Worm (Caenorhabditis elegans) whole organism, L4 larva: Measurements from ENCODE around the gene F53A9.1.
A peak's percentile ranks its signal among the peaks of the same experiment; 100 is the strongest.

Source experiments
- F26F4.8 ChIP-seq: fragments of 200-800 bp; sonication (Bioruptor generic); conservative IDR thresholded peaks from 2 replicates; pipeline ENCODE4 v1.3.6; 2022; ENCODE audit warnings: missing genetic modification characterization, missing compliant biosample characterization
- F49E8.2 ChIP-seq: sonication (generic microtip); optimal IDR thresholded peaks from 2 replicates; lab custom pipeline; 2016; ENCODE audit warnings: missing compliant biosample characterization, mild to moderate bottlenecking, missing genetic modification characterization, borderline replicate concordance
- T20F7.1 ChIP-seq: fragments of 200-800 bp; sonication (Bioruptor generic); optimal IDR thresholded peaks from 2 replicates; lab custom pipeline; 2018; ENCODE audit warnings: mild to moderate bottlenecking, missing genetic modification characterization, missing compliant biosample characterization
- Y105C5A.15 ChIP-seq: fragments of 200-800 bp; sonication (Bioruptor generic); IDR thresholded peaks from 2 replicates; pipeline ENCODE4 v1.3.6; 2022; ENCODE audit warnings: missing genetic modification characterization, missing compliant biosample characterization
- Y75B8A.6 ChIP-seq: fragments of 200-800 bp; sonication (Bioruptor generic); IDR thresholded peaks from 2 replicates; pipeline ENCODE4 v1.3.6; 2022; ENCODE audit warnings: missing genetic modification reagents, missing genetic modification characterization, missing compliant biosample characterization
- ZK546.5 ChIP-seq, 2 experiments: sonication (generic microtip); optimal IDR thresholded peaks; 2 replicates each; lab custom pipeline; 2017; ENCODE audit warnings: missing biosample characterization in 2 of 2, missing genetic modification characterization in 2 of 2
- aha-1 ChIP-seq: fragments of 150-350 bp; peaks from one replicate; lab custom pipeline; 2014; ENCODE audit warnings: missing biosample characterization, missing genetic modification characterization
- aly-2 ChIP-seq: sonication (generic microtip); optimal IDR thresholded peaks from 2 replicates; lab custom pipeline; 2018; ENCODE audit warnings: missing biosample characterization, missing genetic modification characterization
- ceh-32 ChIP-seq: sonication (generic microtip); optimal IDR thresholded peaks from 2 replicates; lab custom pipeline; 2016; ENCODE audit warnings: mild to moderate bottlenecking, missing genetic modification characterization, missing compliant biosample characterization; ENCODE audit not compliant: poor library complexity
- ceh-62 ChIP-seq: sonication (generic microtip); optimal IDR thresholded peaks from 2 replicates; lab custom pipeline; 2017; ENCODE audit warnings: missing biosample characterization, missing genetic modification characterization
- ctbp-1 ChIP-seq: fragments of 200-800 bp; sonication (Bioruptor generic); IDR thresholded peaks from 2 replicates; pipeline ENCODE4 v1.3.6; 2022; ENCODE audit warnings: missing genetic modification reagents, missing genetic modification characterization, missing compliant biosample characterization
- daf-12 ChIP-seq: fragments of 150-350 bp; optimal IDR thresholded peaks from 2 replicates; lab custom pipeline; 2014; ENCODE audit warnings: missing biosample characterization, missing genetic modification reagents, missing genetic modification characterization
- daf-16 ChIP-seq, 3 experiments: sonication (generic microtip); optimal IDR thresholded peaks; 2 replicates each; lab custom pipeline; 2016 to 2017; ENCODE audit warnings: missing genetic modification characterization in 3 of 3, missing genetic modification reagents in 3 of 3, mild to moderate bottlenecking in 2 of 3, missing compliant biosample characterization in 2 of 3, missing biosample characterization in 1 of 3, moderate library complexity in 1 of 3
- daf-19 ChIP-seq: fragments of 200-800 bp; sonication (Bioruptor generic); conservative IDR thresholded peaks from 2 replicates; pipeline ENCODE4 v1.3.6; 2022; ENCODE audit warnings: missing genetic modification characterization, missing compliant biosample characterization
- dmd-6 ChIP-seq: fragments of 200-800 bp; sonication (Bioruptor generic); IDR thresholded peaks from 2 replicates; pipeline ENCODE4 v1.3.6; 2022; ENCODE audit warnings: missing genetic modification reagents, missing genetic modification characterization, missing compliant biosample characterization
- dmd-9 ChIP-seq: fragments of 200-800 bp; sonication (Bioruptor generic); IDR thresholded peaks from 2 replicates; pipeline ENCODE4 v1.3.6; 2022; ENCODE audit warnings: missing genetic modification reagents, missing genetic modification characterization, missing compliant biosample characterization
- duxl-1 ChIP-seq: sonication (generic microtip); optimal IDR thresholded peaks from 2 replicates; lab custom pipeline; 2016; ENCODE audit warnings: mild to moderate bottlenecking, missing genetic modification characterization, moderate library complexity, missing compliant biosample characterization; ENCODE audit not compliant: poor library complexity
- dve-1 ChIP-seq: sonication (generic microtip); optimal IDR thresholded peaks from 2 replicates; lab custom pipeline; 2017; ENCODE audit warnings: antibody characterized with exemption, mild to moderate bottlenecking, missing genetic modification characterization, missing compliant biosample characterization; ENCODE audit not compliant: insufficient read depth
- egl-27 ChIP-seq: sonication (generic microtip); optimal IDR thresholded peaks from 3 replicates; lab custom pipeline; 2017; ENCODE audit warnings: missing biosample characterization, missing genetic modification reagents, missing genetic modification characterization
- egl-43 ChIP-seq: fragments of 200-800 bp; sonication (Bioruptor generic); IDR thresholded peaks from 2 replicates; pipeline ENCODE4 v1.3.6; 2022; ENCODE audit warnings: missing genetic modification reagents, missing genetic modification characterization, missing compliant biosample characterization
- fkh-10 ChIP-seq: fragments of 150-350 bp; optimal IDR thresholded peaks from 2 replicates; lab custom pipeline; 2014; ENCODE audit warnings: missing biosample characterization, missing genetic modification reagents, missing genetic modification characterization
- jun-1 ChIP-seq: fragments of 150-350 bp; optimal IDR thresholded peaks from 2 replicates; lab custom pipeline; 2014; ENCODE audit warnings: missing biosample characterization, missing genetic modification reagents, missing genetic modification characterization
- lin-1 ChIP-seq: fragments of 200-800 bp; sonication (Bioruptor generic); IDR thresholded peaks from 2 replicates; pipeline ENCODE4 v1.3.6; 2022; ENCODE audit warnings: missing genetic modification reagents, missing genetic modification characterization, missing compliant biosample characterization
- lin-15B ChIP-seq: fragments of 150-350 bp; sonication (generic microtip); optimal IDR thresholded peaks from 3 replicates; lab custom pipeline; 2014; ENCODE audit warnings: missing biosample characterization, missing genetic modification characterization
- lir-3 ChIP-seq: sonication (generic microtip); optimal IDR thresholded peaks from 2 replicates; lab custom pipeline; 2016; ENCODE audit warnings: mild to moderate bottlenecking, missing genetic modification characterization, missing compliant biosample characterization
- lsy-2 ChIP-seq, 2 experiments: fragments of 150-350 bp in 1 of 2; sonication (generic microtip) in 1 of 2; optimal IDR thresholded peaks; 2 replicates each; lab custom pipeline; 2014 to 2017; ENCODE audit warnings: missing biosample characterization in 2 of 2, missing genetic modification characterization in 2 of 2
- madf-5 ChIP-seq, 2 experiments: fragments of 200-800 bp; sonication (Bioruptor generic); IDR thresholded peaks; 2 replicates each; pipeline ENCODE4 v1.3.6; 2022; ENCODE audit warnings: missing compliant biosample characterization in 2 of 2, missing genetic modification characterization in 2 of 2
- mdl-1 ChIP-seq, 2 experiments: fragments of 150-350 bp in 1 of 2; sonication (generic microtip) in 1 of 2; optimal IDR thresholded peaks; 2 replicates each; lab custom pipeline; 2014 to 2017; ENCODE audit warnings: missing biosample characterization in 2 of 2, missing genetic modification characterization in 2 of 2
- mep-1 ChIP-seq: fragments of 150-350 bp; sonication (generic microtip); optimal IDR thresholded peaks from 3 replicates; lab custom pipeline; 2014; ENCODE audit warnings: missing biosample characterization, missing genetic modification characterization
- mes-2 ChIP-seq: sonication (generic microtip); optimal IDR thresholded peaks from 2 replicates; lab custom pipeline; 2016; ENCODE audit warnings: missing genotype, mild to moderate bottlenecking, missing genetic modification characterization, missing compliant biosample characterization; ENCODE audit not compliant: poor library complexity, severe bottlenecking
- nhr-25 ChIP-seq: sonication (generic microtip); optimal IDR thresholded peaks from 2 replicates; lab custom pipeline; 2017; ENCODE audit warnings: missing genetic modification characterization, mild to moderate bottlenecking, missing compliant biosample characterization, antibody characterized with exemption, moderate library complexity, borderline replicate concordance; ENCODE audit not compliant: insufficient read depth
- nhr-41 ChIP-seq: fragments of 200-800 bp; sonication (Bioruptor generic); IDR thresholded peaks from 2 replicates; pipeline ENCODE4 v1.3.6; 2022; ENCODE audit warnings: missing genetic modification reagents, missing genetic modification characterization, missing compliant biosample characterization
- nhr-48 ChIP-seq: sonication (generic microtip); optimal IDR thresholded peaks from 2 replicates; lab custom pipeline; 2016; ENCODE audit warnings: mild to moderate bottlenecking, missing genetic modification characterization, missing compliant biosample characterization
- nhr-6 ChIP-seq: fragments of 150-350 bp; optimal IDR thresholded peaks from 2 replicates; lab custom pipeline; 2014; ENCODE audit warnings: missing biosample characterization, missing genetic modification characterization
- nhr-76 ChIP-seq: fragments of 150-350 bp; optimal IDR thresholded peaks from 2 replicates; lab custom pipeline; 2014; ENCODE audit warnings: missing biosample characterization, missing genetic modification characterization
- pha-4 ChIP-seq, 2 experiments: fragments of 150-350 bp in 1 of 2; fragments of 200-800 bp in 1 of 2; sonication (Bioruptor generic) in 1 of 2; IDR thresholded peaks in 1 of 2; optimal IDR thresholded peaks in 1 of 2; 2 replicates each; pipeline versions ENCODE4 v1.3.6 to Lab custom; 2014 to 2022; ENCODE audit warnings: missing genetic modification characterization in 2 of 2, missing genetic modification reagents in 2 of 2, missing biosample characterization in 1 of 2, missing compliant biosample characterization in 1 of 2
- php-3 ChIP-seq: fragments of 200-800 bp; sonication (Bioruptor generic); IDR thresholded peaks from 2 replicates; pipeline ENCODE4 v1.3.6; 2022; ENCODE audit warnings: missing genetic modification reagents, missing genetic modification characterization, missing compliant biosample characterization
- rbr-2 ChIP-seq: sonication (generic microtip); optimal IDR thresholded peaks from 2 replicates; lab custom pipeline; 2016; ENCODE audit warnings: missing genotype, missing genetic modification characterization, missing compliant biosample characterization
- set-16 ChIP-seq: fragments of 200-800 bp; sonication (Bioruptor generic); IDR thresholded peaks from 2 replicates; pipeline ENCODE4 v1.3.6; 2022; ENCODE audit warnings: missing genetic modification reagents, missing genetic modification characterization, missing compliant biosample characterization
- spr-1 ChIP-seq: sonication (generic microtip); optimal IDR thresholded peaks from 2 replicates; lab custom pipeline; 2016; ENCODE audit warnings: mild to moderate bottlenecking, missing genetic modification characterization, missing compliant biosample characterization
- unc-130 ChIP-seq: sonication (generic microtip); optimal IDR thresholded peaks from 2 replicates; lab custom pipeline; 2016; ENCODE audit warnings: missing genetic modification reagents, missing genetic modification characterization, missing compliant biosample characterization
- unc-39 ChIP-seq: sonication (generic microtip); optimal IDR thresholded peaks from 2 replicates; lab custom pipeline; 2017; ENCODE audit warnings: missing biosample characterization, missing genetic modification characterization
- unc-62 ChIP-seq, 3 experiments: fragments of 150-350 bp in 1 of 3; sonication (generic microtip); optimal IDR thresholded peaks in 2 of 3; peaks in 1 of 3; 1 replicate in 1 of 3; 2 replicates in 2 of 3; lab custom pipeline; 2014 to 2017; ENCODE audit warnings: missing biosample characterization in 3 of 3, missing genetic modification characterization in 3 of 3, missing genetic modification reagents in 3 of 3, missing genotype in 1 of 3
- zip-2 ChIP-seq: fragments of 150-350 bp; optimal IDR thresholded peaks from 2 replicates; lab custom pipeline; 2014; ENCODE audit warnings: missing biosample characterization, missing genetic modification characterization
- ztf-11 ChIP-seq: fragments of 150-350 bp; optimal IDR thresholded peaks from 2 replicates; lab custom pipeline; 2014; ENCODE audit warnings: missing biosample characterization, missing genetic modification characterization
- ztf-7 ChIP-seq: fragments of 150-350 bp; optimal IDR thresholded peaks from 2 replicates; lab custom pipeline; 2014; ENCODE audit warnings: missing biosample characterization, missing genetic modification characterization

F53A9.1 gene

ce11 chrX:8713754-8714295 lies 2.4 kb downstream of the F53A9.1 start, which contains the start of gene F53A9.6 (continued):
- no peak for TF ChIP-seq ztf-11
- no peak for TF ChIP-seq nhr-25
- no peak for TF ChIP-seq lsy-2 (tag; optimal IDR thresholded peaks at IDR 0.05; lab: Kevin White, UChicago)
- TF ChIP-seq unc-39 (tag; lab: Kevin White, UChicago), result no peak
- no peak for TF ChIP-seq ceh-62
- no peak for TF ChIP-seq mdl-1 (tag; optimal IDR thresholded peaks at IDR 0.05; lab: Kevin White, UChicago)
- TF ChIP-seq rbr-2, result no peak
- TF ChIP-seq nhr-76 (tag; lab: Kevin White, UChicago), result no peak
- no peak for TF ChIP-seq lin-15B (tag; lab: Kevin White, UChicago)
- TF ChIP-seq Y75B8A.6 (GFP tag; lab: Robert Waterston, UW), result no peak
- TF ChIP-seq nhr-6, result peak; percentile 86
- TF ChIP-seq daf-19, result no peak
- no peak for TF ChIP-seq Y105C5A.15 (GFP tag; lab: Robert Waterston, UW)
- TF ChIP-seq lin-1 (GFP tag; lab: Robert Waterston, UW), result no peak
- no peak for TF ChIP-seq nhr-41 (GFP tag; lab: Robert Waterston, UW)
- no peak for TF ChIP-seq egl-27 (tag; lab: Kevin White, UChicago)
- TF ChIP-seq mep-1 (tag; lab: Kevin White, UChicago), result peak; percentile 33
- TF ChIP-seq dmd-6, result peak; percentile 45; the same call in 1 of the 2 replicates
- TF ChIP-seq T20F7.1, result no peak
- TF ChIP-seq unc-130 (GFP tag; lab: Kevin White, UChicago), result no peak
- no peak for TF ChIP-seq set-16 (GFP tag; lab: Robert Waterston, UW)
- no peak for TF ChIP-seq F49E8.2 (tag; lab: Kevin White, UChicago)
- peak; percentile 21 for TF ChIP-seq mes-2 (tag; lab: Kevin White, UChicago)
- no peak for TF ChIP-seq daf-12 (tag; lab: Kevin White, UChicago)
- no peak for TF ChIP-seq jun-1 (tag; lab: Kevin White, UChicago)

ce11 chrX:8714845-8715244 lies 3.5 kb downstream of the F53A9.1 start:
- TF ChIP-seq ceh-62 (no peak), aha-1 (tag; lab: Kevin White, UChicago) (peak; percentile 16), mep-1 (tag; lab: Kevin White, UChicago) (no peak), madf-5 (GFP tag; IDR thresholded peaks at IDR 0.05; lab: Robert Waterston, UW) (no peak), dve-1 (tag; lab: Kevin White, UChicago) (peak; percentile 42), lsy-2 (tag; optimal IDR thresholded peaks at IDR 0.05; lab: Kevin White, UChicago) (no peak), pha-4 (GFP tag; IDR thresholded peaks at IDR 0.05; lab: Robert Waterston, UW) (no peak), pha-4 (tag; optimal IDR thresholded peaks at IDR 0.05; lab: Kevin White, UChicago) (no peak), daf-16 (GFP tag; optimal IDR thresholded peaks at IDR 0.05; lab: Kevin White, UChicago) (no peak), daf-16 (tag; optimal IDR thresholded peaks at IDR 0.05; lab: Kevin White, UChicago) (peak; percentile 66), dmd-6 (peak; percentile 42), php-3 (0 out of 2 replicates have a peak, but pooled peaks have one; percentile 10), fkh-10 (GFP tag; lab: Kevin White, UChicago) (no peak), dmd-9 (GFP tag; lab: Robert Waterston, UW) (no peak)

ce11 chrX:8716822-8717221 lies 5.4 kb downstream of the F53A9.1 start, which contains the start of gene F53A9.7:
Gene F53A9.7, minus strand, starts transcription at chrX:8716922.
- no peak for TF ChIP-seq F26F4.8 (GFP tag; lab: Robert Waterston, UW)
- no peak for TF ChIP-seq spr-1 (tag; lab: Kevin White, UChicago)
- TF ChIP-seq aha-1 (tag; lab: Kevin White, UChicago), result peak; percentile 25
- no peak for TF ChIP-seq ztf-7
- no peak for TF ChIP-seq set-16 (GFP tag; lab: Robert Waterston, UW)
- TF ChIP-seq egl-43 (GFP tag; lab: Robert Waterston, UW), result no peak
- TF ChIP-seq zip-2 (tag; lab: Kevin White, UChicago), result no peak
- TF ChIP-seq rbr-2, result no peak
- TF ChIP-seq ZK546.5 (tag; optimal IDR thresholded peaks at IDR 0.05; lab: Kevin White, UChicago), result no peak
- no peak for TF ChIP-seq aly-2 (tag; lab: Kevin White, UChicago)
- no peak for TF ChIP-seq lin-15B (tag; lab: Kevin White, UChicago)
- TF ChIP-seq unc-62 (GFP tag; optimal IDR thresholded peaks at IDR 0.05 in 1 of 2; lab: Kevin White, UChicago), result peak in 1 of 2 experiments; percentile 60
- TF ChIP-seq unc-62 (tag; optimal IDR thresholded peaks at IDR 0.05; lab: Kevin White, UChicago), result no peak
- TF ChIP-seq ceh-32 (tag; lab: Kevin White, UChicago), result no peak
- peak; percentile 13 for TF ChIP-seq dve-1 (tag; lab: Kevin White, UChicago)
- TF ChIP-seq ctbp-1 (GFP tag; lab: Robert Waterston, UW), result no peak
- no peak for TF ChIP-seq duxl-1
- no peak for TF ChIP-seq lir-3
- TF ChIP-seq nhr-48 (tag; lab: Kevin White, UChicago), result no peak
